Fruit fly (Drosophila melanogaster): ENCODE results near the gene CG5665.

- TF ChIP-seq ey (GFP tag; optimal IDR thresholded peaks at IDR 0.05) = peak; percentile 82
- peak; percentile 81 for TF ChIP-seq fru (GFP tag; optimal IDR thresholded peaks at IDR 0.05)
- TF ChIP-seq Hr83 (GFP tag; optimal IDR thresholded peaks at IDR 0.05; ENCODE audit: poor library complexity, severe bottlenecking) = peak; percentile 48
- peak; percentile 86 for TF ChIP-seq h (GFP tag; optimal IDR thresholded peaks at IDR 0.05)
- TF ChIP-seq Vsx2 (GFP tag; optimal IDR thresholded peaks at IDR 0.05; ENCODE audit: partially characterized antibody) = no peak
- TF ChIP-seq Sp1 (GFP tag; optimal IDR thresholded peaks at IDR 0.05) = peak; percentile 78
- peak; percentile 6 for TF ChIP-seq CG32264 (GFP tag; optimal IDR thresholded peaks at IDR 0.05)
- peak; percentile 81 for TF ChIP-seq br (GFP tag; optimal IDR thresholded peaks at IDR 0.05)
- no peak for TF ChIP-seq Myc (optimal IDR thresholded peaks at IDR 0.05)
- TF ChIP-seq Dif (GFP tag; optimal IDR thresholded peaks at IDR 0.05; ENCODE audit: partially characterized antibody) = no peak
These were observed 25.9 kb downstream of the CG5665 start, which contains the start of the genes CG5498 and fbl for dm6 chr3L:20384086-20384810.
